Fruit fly (Drosophila melanogaster) whole organism, wandering third instar larva: ENCODE measurements around the gene CG9135.

Experiments used
- CrebA ChIP-seq: fragments of 200-800 bp; sonication (Bioruptor generic); optimal IDR thresholded peaks from 2 replicates; lab custom pipeline; 2016; ENCODE audit warnings: missing biosample characterization, mild to moderate bottlenecking, missing genetic modification characterization, borderline replicate concordance
- Mio ChIP-seq: sonication (Bioruptor generic); optimal IDR thresholded peaks from 2 replicates; lab custom pipeline; 2016; ENCODE audit warnings: missing biosample characterization, missing genetic modification characterization
- Myc ChIP-seq: fragments of >200 bp; optimal IDR thresholded peaks from 2 replicates; lab custom pipeline; 2017
- OdsH ChIP-seq: fragments of 200-800 bp; sonication (Bioruptor generic); optimal IDR thresholded peaks from 2 replicates; lab custom pipeline; 2016; ENCODE audit warnings: missing biosample characterization, mild to moderate bottlenecking, missing genetic modification characterization
- fru ChIP-seq: fragments of 200-800 bp; sonication (Bioruptor generic); optimal IDR thresholded peaks from 3 replicates; lab custom pipeline; 2016; ENCODE audit warnings: missing biosample characterization, mild to moderate bottlenecking, missing genetic modification characterization
- h ChIP-seq: fragments of 200-800 bp; sonication (Bioruptor generic); optimal IDR thresholded peaks from 3 replicates; lab custom pipeline; 2016; ENCODE audit warnings: missing biosample characterization, mild to moderate bottlenecking, missing genetic modification characterization
- pan ChIP-seq: fragments of >200 bp; optimal IDR thresholded peaks from 2 replicates; lab custom pipeline; 2017
- psq ChIP-seq: fragments of 200-800 bp; sonication (Bioruptor generic); optimal IDR thresholded peaks from 3 replicates; lab custom pipeline; 2017; ENCODE audit warnings: missing biosample characterization, mild to moderate bottlenecking, missing genetic modification characterization, moderate library complexity
- rgr ChIP-seq: fragments of 200-800 bp; sonication (Bioruptor generic); optimal IDR thresholded peaks from 3 replicates; lab custom pipeline; 2016; ENCODE audit warnings: missing biosample characterization, mild to moderate bottlenecking, missing genetic modification characterization
- sv ChIP-seq: fragments of 200-800 bp; sonication (Bioruptor generic); optimal IDR thresholded peaks from 3 replicates; lab custom pipeline; 2016; ENCODE audit warnings: missing biosample characterization, missing genetic modification characterization
- usp ChIP-seq: fragments of >200 bp; optimal IDR thresholded peaks from 2 replicates; lab custom pipeline; 2017; ENCODE audit warnings: missing biosample characterization, missing genetic modification characterization
- woc ChIP-seq: sonication (Bioruptor generic); optimal IDR thresholded peaks from 2 replicates; lab custom pipeline; 2016; ENCODE audit warnings: missing biosample characterization, mild to moderate bottlenecking, missing genetic modification characterization

DNA sequence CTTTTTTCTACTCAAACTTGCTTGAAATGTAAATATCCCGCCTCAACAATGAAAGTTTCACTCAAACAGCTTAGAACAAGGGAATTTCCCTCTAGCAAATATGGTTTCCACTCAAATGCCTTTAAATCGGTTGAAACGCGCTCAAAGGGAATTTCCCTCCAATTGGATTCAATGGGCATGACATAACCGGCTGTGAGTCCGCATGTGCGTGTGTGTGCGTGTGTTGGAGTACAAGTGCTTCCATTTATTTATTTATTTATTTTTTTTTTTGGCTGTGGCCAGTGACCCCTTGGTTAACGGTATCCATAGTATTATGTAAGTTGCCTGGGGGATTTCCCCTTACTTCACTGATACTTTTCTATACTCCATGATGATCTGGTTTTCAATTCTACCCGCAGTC lies 25.5 kb downstream of the CG9135 start:
- no peak for TF ChIP-seq Mio (GFP tag; lab: Kevin White, UChicago)
- no peak for TF ChIP-seq h (GFP tag; lab: Kevin White, UChicago)
- TF ChIP-seq pan (lab: Kevin White, UChicago): no peak
- TF ChIP-seq fru: no peak
- no peak for TF ChIP-seq Myc (lab: Kevin White, UChicago)
- no peak for TF ChIP-seq sv (GFP tag; lab: Kevin White, UChicago)
- TF ChIP-seq usp: no peak
- TF ChIP-seq OdsH (GFP tag; lab: Kevin White, UChicago): no peak
- no peak for TF ChIP-seq rgr (GFP tag; lab: Kevin White, UChicago)
- no peak for TF ChIP-seq woc (GFP tag; lab: Kevin White, UChicago)
- no peak for TF ChIP-seq CrebA
- no peak for TF ChIP-seq psq (GFP tag; lab: Kevin White, UChicago)
